Fruit fly (Drosophila melanogaster): ENCODE data around the gene CG42717.

Gene CG42717

DNA sequence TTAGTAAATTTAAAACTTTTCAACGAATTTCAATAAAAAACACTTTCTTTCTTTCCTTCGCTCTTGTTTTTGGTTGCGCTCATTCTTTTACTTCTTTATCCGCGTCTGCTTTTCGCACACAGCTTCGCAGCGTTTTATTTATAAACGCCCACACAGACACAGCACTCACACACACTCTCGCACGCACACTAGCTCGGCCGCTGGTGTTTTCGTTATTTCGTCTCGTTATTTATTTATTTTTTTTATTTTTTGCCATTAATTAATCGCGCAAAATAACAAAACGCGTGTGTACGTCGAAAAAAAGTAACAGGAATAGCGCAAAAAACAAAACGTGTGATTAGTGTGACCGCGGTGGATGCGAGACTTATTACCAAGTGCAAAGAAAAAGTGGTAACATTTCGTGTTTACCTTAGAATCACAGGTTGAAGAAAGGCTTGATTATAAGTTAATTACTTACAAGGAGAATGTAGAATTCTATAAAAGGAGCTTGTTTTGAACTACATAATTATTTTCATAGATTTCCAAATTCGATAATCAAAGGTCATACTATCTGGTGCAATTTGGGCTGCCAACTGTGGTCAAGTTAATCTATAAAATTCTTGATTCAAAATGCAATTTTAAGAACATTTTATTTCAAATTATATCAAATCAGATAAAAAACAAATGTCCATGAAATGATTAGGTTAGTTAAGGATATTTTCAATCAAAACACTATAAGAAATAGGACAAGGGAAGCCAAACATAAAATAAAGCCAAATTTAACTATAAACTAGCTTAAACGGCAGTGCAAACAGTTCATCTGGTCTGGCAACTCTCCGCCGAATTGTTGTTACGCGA lies 28.4 kb downstream of the CG42717 start, which contains the start of the genes hzg and mRpS31 (continued):
- no peak for TF ChIP-seq Doc2 (GFP tag; IDR thresholded peaks at IDR 0.05)
- TF ChIP-seq CG8765 (GFP tag; IDR thresholded peaks at IDR 0.05) = no peak
- peak; percentile 65 for TF ChIP-seq CG10147 (GFP tag; optimal IDR thresholded peaks at IDR 0.05)
- TF ChIP-seq Lhr (GFP tag; optimal IDR thresholded peaks at IDR 0.05) = peak; percentile 55
- TF ChIP-seq dysf (GFP tag; IDR thresholded peaks at IDR 0.05) = peak; percentile 46; the same call in 1 of the 3 replicates
- no peak for TF ChIP-seq ssp (GFP tag; IDR thresholded peaks at IDR 0.05)
- peak; percentile 64 for TF ChIP-seq Fer3 (tag; optimal IDR thresholded peaks at IDR 0.05)
- TF ChIP-seq Atf6 (GFP tag; IDR thresholded peaks at IDR 0.05) = peak; percentile 48; the same call in 1 of the 2 replicates
- TF ChIP-seq Hmr (GFP tag; optimal IDR thresholded peaks at IDR 0.05) = peak; percentile 64
- peak; percentile 55 for TF ChIP-seq tin (GFP tag; optimal IDR thresholded peaks at IDR 0.05)
- TF ChIP-seq Ets97D (GFP tag; optimal IDR thresholded peaks at IDR 0.05) = peak; percentile 56
- peak; percentile 59 for TF ChIP-seq Camta (GFP tag; optimal IDR thresholded peaks at IDR 0.05)
- TF ChIP-seq cato (GFP tag; optimal IDR thresholded peaks at IDR 0.05; ENCODE audit: borderline replicate concordance) = no peak
- TF ChIP-seq abd-A (tag; optimal IDR thresholded peaks at IDR 0.05) = peak; percentile 37
- TF ChIP-seq Ptx1 (GFP tag; IDR thresholded peaks at IDR 0.05) = peak; percentile 70
- TF ChIP-seq Opbp (GFP tag; IDR thresholded peaks at IDR 0.05; ENCODE audit: partially characterized antibody) = no peak
- no peak for TF ChIP-seq Optix (GFP tag; IDR thresholded peaks at IDR 0.05)
- TF ChIP-seq gcm (GFP tag; optimal IDR thresholded peaks at IDR 0.05) = no peak
- peak; percentile 17; the same call in 1 of the 3 replicates for TF ChIP-seq CG11560 (tag; IDR thresholded peaks at IDR 0.05)
- no peak for TF ChIP-seq kni (GFP tag; optimal IDR thresholded peaks at IDR 0.05)
- peak; percentile 41 for TF ChIP-seq jumu (GFP tag; optimal IDR thresholded peaks at IDR 0.05)
- TF ChIP-seq Hsf (GFP tag; optimal IDR thresholded peaks at IDR 0.05) = peak; percentile 67
- TF ChIP-seq Vsx1 (GFP tag; optimal IDR thresholded peaks at IDR 0.05) = no peak
- no peak for TF ChIP-seq ham (GFP tag; IDR thresholded peaks at IDR 0.05)
- TF ChIP-seq CG17359 (tag; optimal IDR thresholded peaks at IDR 0.05) = no peak
- TF ChIP-seq CG4282 (GFP tag; optimal IDR thresholded peaks at IDR 0.05) = no peak
- TF ChIP-seq Ravus (GFP tag; IDR thresholded peaks at IDR 0.05) = no peak
- no peak for TF ChIP-seq CG4328 (GFP tag; optimal IDR thresholded peaks at IDR 0.05)
- peak; percentile 80 for TF ChIP-seq CG2120 (GFP tag; optimal IDR thresholded peaks at IDR 0.05)
- TF ChIP-seq row (GFP tag; IDR thresholded peaks at IDR 0.05) = peak; percentile 88
- TF ChIP-seq CG33213 (GFP tag; optimal IDR thresholded peaks at IDR 0.05) = peak; percentile 54
- no peak for TF ChIP-seq h (optimal IDR thresholded peaks at IDR 0.05)
- TF ChIP-seq scrt (GFP tag; optimal IDR thresholded peaks at IDR 0.05) = peak; percentile 34
- peak; percentile 31 for TF ChIP-seq Sin3A (optimal IDR thresholded peaks at IDR 0.05)
- TF ChIP-seq CG11398 (GFP tag; optimal IDR thresholded peaks at IDR 0.05) = no peak
- peak; percentile 45 for TF ChIP-seq CG1233 (GFP tag; optimal IDR thresholded peaks at IDR 0.05)
- TF ChIP-seq CG15696 (tag; optimal IDR thresholded peaks at IDR 0.05) = peak; percentile 52
- TF ChIP-seq pzg (GFP tag; optimal IDR thresholded peaks at IDR 0.05) = peak; percentile 61
- TF ChIP-seq Scr (GFP tag; IDR thresholded peaks at IDR 0.05; ENCODE audit: partially characterized antibody) = no peak
- TF ChIP-seq slp2 (GFP tag; optimal IDR thresholded peaks at IDR 0.05) = peak; percentile 5
- TF ChIP-seq CG12769 (tag; optimal IDR thresholded peaks at IDR 0.05) = no peak
- TF ChIP-seq CG7963 (GFP tag; IDR thresholded peaks at IDR 0.05; ENCODE audit: partially characterized antibody) = no peak
- peak; percentile 59 for TF ChIP-seq CG9609 (GFP tag; optimal IDR thresholded peaks at IDR 0.05)
- no peak for TF ChIP-seq HHEX (GFP tag; optimal IDR thresholded peaks at IDR 0.05)
- TF ChIP-seq CG18599 (GFP tag; optimal IDR thresholded peaks at IDR 0.05) = peak; percentile 49
- no peak for TF ChIP-seq Stat92E (GFP tag; optimal IDR thresholded peaks at IDR 0.05)
- TF ChIP-seq H2.0 (GFP tag; IDR thresholded peaks at IDR 0.05) = peak; percentile 43; the same call in 1 of the 2 replicates
- TF ChIP-seq CG15601 (tag; optimal IDR thresholded peaks at IDR 0.05) = peak; percentile 20
- TF ChIP-seq ewg (GFP tag; optimal IDR thresholded peaks at IDR 0.05) = no peak

Data from whole organism, embryonic.